Fruit fly (Drosophila melanogaster): Measurements from ENCODE around the gene pigs.

Gene pigs

dm6 chrX:6687267-6687666 is 87.4 kb downstream of the pigs start, which contains the start of gene CG44303:
TSS of gene CG44303 (minus strand) at chrX:6687420.
- TF ChIP-seq noc (tag; optimal IDR thresholded peaks at IDR 0.05): no peak

- no peak for TF ChIP-seq noc (tag; optimal IDR thresholded peaks at IDR 0.05)
Observed at dm6 chrX:6688620-6689400, 88.9 kb downstream of the pigs start, which contains the start of gene CG3184. TSS of gene CG3184 (minus strand) at chrX:6688774.

dm6 chrX:6694105-6694788 is 94.4 kb downstream of the pigs start:
- peak; percentile 24 for TF ChIP-seq noc (tag; optimal IDR thresholded peaks at IDR 0.05)

dm6 chrX:6694979-6695388 is 95.1 kb downstream of the pigs start, which contains the start of gene CG14442:
TSS of gene CG14442 (minus strand) at chrX:6695007.
- peak; percentile 50 for TF ChIP-seq noc (tag; optimal IDR thresholded peaks at IDR 0.05)

- peak; percentile 63 for TF ChIP-seq noc (tag; optimal IDR thresholded peaks at IDR 0.05)
Observed at dm6 chrX:6696467-6696866, 96.6 kb downstream of the pigs start.

- peak; percentile 18 for TF ChIP-seq noc (tag; optimal IDR thresholded peaks at IDR 0.05)
Observed at dm6 chrX:6698248-6698812, 98.5 kb downstream of the pigs start, which contains the start of gene CG14440. TSS of gene CG14440 (minus strand) at chrX:6698567.

dm6 chrX:6699255-6699885 is 99.5 kb downstream of the pigs start, which contains the start of gene CG14441:
TSS of gene CG14441 (plus strand) at chrX:6699508.
- TF ChIP-seq noc (tag; optimal IDR thresholded peaks at IDR 0.05): peak; percentile 86

dm6 chrX:6700263-6700989 is 100.6 kb downstream of the pigs start:
- TF ChIP-seq noc (tag; optimal IDR thresholded peaks at IDR 0.05): no peak

dm6 chrX:6700990-6701530 is 101.2 kb downstream of the pigs start:
- no peak for TF ChIP-seq noc (tag; optimal IDR thresholded peaks at IDR 0.05)

dm6 chrX:6702028-6702433 is 102.2 kb downstream of the pigs start:
- no peak for TF ChIP-seq noc (tag; optimal IDR thresholded peaks at IDR 0.05)

- no peak for TF ChIP-seq noc (tag; optimal IDR thresholded peaks at IDR 0.05)
Observed at dm6 chrX:6702591-6702990, 102.7 kb downstream of the pigs start.
